Worm (Caenorhabditis elegans): ENCODE results near the gene H41C03.2.

- no peak for TF ChIP-seq tbx-11 (GFP tag; IDR thresholded peaks at IDR 0.05)
- TF ChIP-seq tra-4 (tag; optimal IDR thresholded peaks at IDR 0.05): no peak
- no peak for TF ChIP-seq aly-1 (tag; optimal IDR thresholded peaks at IDR 0.05)
Observed at ce11 chrII:5884252-5884651, 32.3 kb upstream of the H41C03.2 start, which contains the start of gene rfip-1.

Measured in whole organism, early embryonic.